Worm (Caenorhabditis elegans): ENCODE results near the gene srd-2.

Gene srd-2

ce11 chrII:10168905-10169782 lies 18.6 kb downstream of the srd-2 start, which contains the start of gene daf-19 (continued):
- TF ChIP-seq elt-2 (tag; optimal IDR thresholded peaks at IDR 0.05) = peak; percentile 47
- peak; percentile 20 for TF ChIP-seq egl-5 (tag; optimal IDR thresholded peaks at IDR 0.05)
- TF ChIP-seq ztf-4 (tag; optimal IDR thresholded peaks at IDR 0.05) = no peak
- TF ChIP-seq tbx-2 (tag; optimal IDR thresholded peaks at IDR 0.05) = peak; percentile 46
- no peak for TF ChIP-seq elt-3 (tag; optimal IDR thresholded peaks at IDR 0.05)
- peak; percentile 26 for TF ChIP-seq nhr-23 (tag; optimal IDR thresholded peaks at IDR 0.05)
- peak; percentile 4 for TF ChIP-seq pqm-1 (tag; optimal IDR thresholded peaks at IDR 0.05)
- no peak for TF ChIP-seq egl-27 (tag; optimal IDR thresholded peaks at IDR 0.05)
- no peak for TF ChIP-seq eor-1 (tag; optimal IDR thresholded peaks at IDR 0.05)

ce11 chrII:10167731-10168130 lies 20.0 kb downstream of the srd-2 start:
- TF ChIP-seq skn-1 (tag; optimal IDR thresholded peaks at IDR 0.05) = no peak
- TF ChIP-seq nhr-76 (tag; optimal IDR thresholded peaks at IDR 0.05) = no peak
- no peak for TF ChIP-seq ceh-28 (tag; optimal IDR thresholded peaks at IDR 0.05)
- no peak for TF ChIP-seq elt-2 (tag; optimal IDR thresholded peaks at IDR 0.05)
- TF ChIP-seq ztf-4 (tag; optimal IDR thresholded peaks at IDR 0.05) = no peak
- no peak for TF ChIP-seq fkh-10 (GFP tag; optimal IDR thresholded peaks at IDR 0.05)
- no peak for TF ChIP-seq lin-39 (tag; optimal IDR thresholded peaks at IDR 0.05)
- no peak for TF ChIP-seq R02D3.7 (tag; optimal IDR thresholded peaks at IDR 0.05)
- no peak for TF ChIP-seq lsy-12 (tag; optimal IDR thresholded peaks at IDR 0.05)
- TF ChIP-seq jun-1 (tag; optimal IDR thresholded peaks at IDR 0.05) = no peak
- TF ChIP-seq sea-2 (GFP tag; optimal IDR thresholded peaks at IDR 0.05) = no peak
- no peak for TF ChIP-seq pqm-1 (tag; optimal IDR thresholded peaks at IDR 0.05)
- no peak for TF ChIP-seq unc-39 (tag; optimal IDR thresholded peaks at IDR 0.05)
- TF ChIP-seq egl-27 (tag; optimal IDR thresholded peaks at IDR 0.05) = no peak
- TF ChIP-seq elt-3 (tag; optimal IDR thresholded peaks at IDR 0.05) = no peak
- no peak for TF ChIP-seq snpc-4 (tag; optimal IDR thresholded peaks at IDR 0.05)
- TF ChIP-seq elt-1 (tag; optimal IDR thresholded peaks at IDR 0.05) = no peak

- TF ChIP-seq hmg-11 (tag; optimal IDR thresholded peaks at IDR 0.05) (no peak), nhr-11 (tag; optimal IDR thresholded peaks at IDR 0.05) (peak; percentile 62), nhr-23 (tag; optimal IDR thresholded peaks at IDR 0.05) (no peak), nhr-28 (tag; optimal IDR thresholded peaks at IDR 0.05) (no peak), egl-27 (tag; optimal IDR thresholded peaks at IDR 0.05) (no peak), snpc-4 (tag; optimal IDR thresholded peaks at IDR 0.05) (no peak)
These were observed 21.3 kb downstream of the srd-2 start for ce11 chrII:10166365-10166764.

- TF ChIP-seq nfya-1 (tag; optimal IDR thresholded peaks at IDR 0.05; ENCODE audit: insufficient read depth) = no peak
- TF ChIP-seq ztf-4 (tag; optimal IDR thresholded peaks at IDR 0.05) = no peak
- no peak for TF ChIP-seq hmg-11 (tag; optimal IDR thresholded peaks at IDR 0.05)
- no peak for TF ChIP-seq fkh-2 (tag; optimal IDR thresholded peaks at IDR 0.05)
- no peak for TF ChIP-seq ZK546.5 (tag; optimal IDR thresholded peaks at IDR 0.05)
These were observed 23.6 kb downstream of the srd-2 start for ce11 chrII:10164137-10164536.

ce11 chrII:10162785-10163184 lies 24.9 kb downstream of the srd-2 start:
- TF ChIP-seq nhr-67 (tag; optimal IDR thresholded peaks at IDR 0.05) (no peak), nhr-23 (tag; optimal IDR thresholded peaks at IDR 0.05) (no peak), nhr-11 (tag; optimal IDR thresholded peaks at IDR 0.05) (no peak), nhr-77 (tag; optimal IDR thresholded peaks at IDR 0.05) (no peak), pqm-1 (tag; optimal IDR thresholded peaks at IDR 0.05) (no peak), nhr-12 (tag; optimal IDR thresholded peaks at IDR 0.05) (no peak), ceh-28 (tag; optimal IDR thresholded peaks at IDR 0.05) (no peak), eor-1 (tag; optimal IDR thresholded peaks at IDR 0.05) (no peak), elt-2 (tag; optimal IDR thresholded peaks at IDR 0.05) (no peak), daf-12 (tag; optimal IDR thresholded peaks at IDR 0.05) (no peak)

Measured in whole organism, L3 larva.